Fruit fly (Drosophila melanogaster): ENCODE measurements around the gene CG13312.

- TF ChIP-seq OdsH (GFP tag; optimal IDR thresholded peaks at IDR 0.05) = peak; percentile 15
- TF ChIP-seq fru (GFP tag; optimal IDR thresholded peaks at IDR 0.05) = peak; percentile 53
- no peak for TF ChIP-seq jim (GFP tag; optimal IDR thresholded peaks at IDR 0.05)
- TF ChIP-seq Abd-B (GFP tag; optimal IDR thresholded peaks at IDR 0.05) = no peak
- no peak for TF ChIP-seq Dif (GFP tag; optimal IDR thresholded peaks at IDR 0.05; ENCODE audit: partially characterized antibody)
- no peak for TF ChIP-seq woc (GFP tag; optimal IDR thresholded peaks at IDR 0.05)
- peak; percentile 68 for TF ChIP-seq h (GFP tag; optimal IDR thresholded peaks at IDR 0.05)
- peak; percentile 10 for TF ChIP-seq psq (GFP tag; optimal IDR thresholded peaks at IDR 0.05)
- TF ChIP-seq Vsx2 (GFP tag; optimal IDR thresholded peaks at IDR 0.05; ENCODE audit: partially characterized antibody) = no peak
- no peak for TF ChIP-seq GATAd (GFP tag; optimal IDR thresholded peaks at IDR 0.05)
- no peak for TF ChIP-seq pan (optimal IDR thresholded peaks at IDR 0.05)
- TF ChIP-seq Myc (optimal IDR thresholded peaks at IDR 0.05) = no peak
- TF ChIP-seq usp (GFP tag; optimal IDR thresholded peaks at IDR 0.05) = no peak
Observed at dm6 chr3L:8763037-8763454, 44.0 kb downstream of the CG13312 start.
